Fruit fly (Drosophila melanogaster) whole organism: ENCODE data around the gene jub.

Source experiments
- CG8478 ChIP-seq: fragments of >200 bp; optimal IDR thresholded peaks from 2 replicates; lab custom pipeline; 2018; ENCODE audit warnings: inconsistent platforms
- Dll ChIP-seq: fragments of >200 bp; optimal IDR thresholded peaks from 2 replicates; lab custom pipeline; 2017
- EcR ChIP-seq, 2 experiments: fragments of >200 bp; optimal IDR thresholded peaks; 2 replicates each; lab custom pipeline; 2017; ENCODE audit warnings: missing biosample characterization in 2 of 2, missing genetic modification characterization in 2 of 2, missing genetic modification reagents in 2 of 2
- pan ChIP-seq: fragments of >200 bp; optimal IDR thresholded peaks from 2 replicates; lab custom pipeline; 2017
- psq ChIP-seq: fragments of >200 bp; optimal IDR thresholded peaks from 2 replicates; lab custom pipeline; 2017
- usp ChIP-seq: fragments of >200 bp; optimal IDR thresholded peaks from 2 replicates; lab custom pipeline; 2017; ENCODE audit warnings: missing biosample characterization, missing genetic modification characterization, mixed read lengths

jub gene

dm6 chrX:13820310-13821038, 9.6 kb downstream of the jub start:
- TF ChIP-seq CG8478 (lab: Kevin White, UChicago) (no peak), EcR (GFP tag; optimal IDR thresholded peaks at IDR 0.05; lab: Kevin White, UChicago) (no peak), usp (GFP tag; lab: Kevin White, UChicago) (no peak), Dll (lab: Kevin White, UChicago) (no peak), psq (no peak), pan (lab: Kevin White, UChicago) (no peak)

dm6 chrX:13819682-13820081, 10.4 kb downstream of the jub start:
- no peak for TF ChIP-seq Dll (lab: Kevin White, UChicago)

DNA sequence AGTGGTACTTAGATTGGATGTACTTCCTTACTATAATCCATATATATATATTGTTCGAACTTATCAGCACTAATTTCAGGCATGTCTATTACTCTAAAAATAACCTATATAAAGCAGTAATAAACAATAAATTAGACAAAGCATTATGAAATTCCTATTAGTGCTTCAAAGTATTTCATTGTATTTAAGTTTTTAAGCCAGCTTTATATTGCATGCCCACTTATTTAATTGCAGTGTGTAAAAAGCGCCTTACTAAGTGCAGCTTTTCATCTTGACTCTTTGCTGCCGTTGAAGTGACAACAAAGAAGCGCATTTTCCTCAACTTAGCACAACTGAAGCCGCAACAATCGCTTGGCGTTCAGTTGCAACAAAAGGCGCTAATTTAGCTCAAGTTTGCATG, 11.3 kb downstream of the jub start:
- TF ChIP-seq psq (no peak), EcR (GFP tag; optimal IDR thresholded peaks at IDR 0.05; lab: Kevin White, UChicago) (no peak), CG8478 (lab: Kevin White, UChicago) (no peak), pan (lab: Kevin White, UChicago) (no peak), Dll (lab: Kevin White, UChicago) (no peak), usp (GFP tag; lab: Kevin White, UChicago) (no peak)

dm6 chrX:13818172-13818472, 12.0 kb downstream of the jub start:
- TF ChIP-seq Dll (lab: Kevin White, UChicago): no peak
- no peak for TF ChIP-seq usp (GFP tag; lab: Kevin White, UChicago)
- TF ChIP-seq EcR (GFP tag; optimal IDR thresholded peaks at IDR 0.05; lab: Kevin White, UChicago): no peak
- TF ChIP-seq CG8478 (lab: Kevin White, UChicago): no peak
- no peak for TF ChIP-seq psq
- TF ChIP-seq pan (lab: Kevin White, UChicago): no peak

DNA sequence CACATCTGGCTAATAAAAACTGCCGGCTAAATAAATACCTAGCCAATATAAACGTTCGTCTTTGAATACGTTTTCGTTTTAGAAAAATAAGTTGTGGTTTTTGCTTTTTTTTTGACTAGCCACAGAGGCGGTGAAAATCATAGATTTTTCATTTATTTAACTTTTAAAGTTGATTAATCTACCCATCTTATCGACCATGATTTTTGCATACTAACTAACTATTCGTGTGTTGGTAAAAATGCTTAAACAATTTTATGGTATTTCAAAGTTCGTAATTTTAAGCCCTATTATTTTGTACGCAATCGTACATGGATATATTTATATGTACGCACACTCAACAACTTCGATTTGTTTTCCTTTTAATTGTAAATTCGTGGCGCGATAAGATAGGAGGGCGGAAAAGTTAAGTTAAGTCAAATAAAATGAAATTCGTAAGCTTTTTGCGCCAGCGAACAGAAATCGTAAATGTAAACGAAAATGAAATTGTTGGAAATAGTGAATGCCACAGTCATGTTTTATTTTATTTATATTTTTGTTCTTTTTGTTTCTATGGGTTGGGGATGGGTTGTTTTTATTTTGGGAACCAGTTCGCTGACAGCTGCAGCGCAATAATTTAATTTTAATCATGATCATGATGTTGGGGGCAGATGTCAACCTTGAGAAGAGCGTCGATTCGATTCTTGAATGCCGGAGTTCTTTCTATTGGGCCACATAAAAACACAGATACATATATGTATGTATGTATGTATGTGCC, 12.5 kb downstream of the jub start:
- no peak for TF ChIP-seq EcR (GFP tag; optimal IDR thresholded peaks at IDR 0.05; lab: Kevin White, UChicago)
- no peak for TF ChIP-seq Dll (lab: Kevin White, UChicago)
- TF ChIP-seq pan (lab: Kevin White, UChicago): no peak

DNA sequence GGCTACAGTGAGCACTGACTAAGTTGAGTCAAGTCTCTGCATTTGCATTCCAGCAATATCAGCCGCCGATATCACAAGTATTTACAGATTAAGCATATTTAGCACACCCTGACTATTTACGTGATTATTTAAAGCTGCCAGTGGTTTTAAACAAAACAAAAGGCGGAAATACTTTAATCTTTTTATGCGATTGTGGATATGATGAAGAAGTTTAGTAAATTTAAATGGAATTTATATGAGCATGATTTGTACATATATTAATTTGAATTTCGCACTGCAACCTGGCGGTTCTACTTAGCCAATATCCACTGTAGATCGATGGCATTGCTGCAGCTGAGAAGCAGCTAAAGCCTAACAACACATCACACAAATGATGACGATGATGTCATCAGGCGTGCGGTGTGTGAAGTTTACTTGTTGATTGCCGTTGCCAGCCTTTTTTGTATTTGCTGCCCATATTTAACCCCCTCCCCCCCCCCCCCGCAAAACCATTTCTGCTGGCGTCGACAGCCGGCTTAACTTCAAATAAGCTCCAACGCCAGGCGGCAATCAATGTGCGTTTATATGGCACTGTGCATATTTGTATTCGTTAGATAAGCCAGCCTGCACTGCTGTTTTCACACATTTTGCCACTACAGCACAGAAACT, 14.5 kb downstream of the jub start:
- TF ChIP-seq Dll (lab: Kevin White, UChicago) (no peak), psq (no peak), EcR (GFP tag; optimal IDR thresholded peaks at IDR 0.05; lab: Kevin White, UChicago) (no peak), pan (lab: Kevin White, UChicago) (no peak), CG8478 (lab: Kevin White, UChicago) (no peak), usp (GFP tag; lab: Kevin White, UChicago) (no peak)

- TF ChIP-seq EcR (GFP tag; optimal IDR thresholded peaks at IDR 0.05; lab: Kevin White, UChicago): no peak
- no peak for TF ChIP-seq CG8478 (lab: Kevin White, UChicago)
- no peak for TF ChIP-seq Dll (lab: Kevin White, UChicago)
- no peak for TF ChIP-seq psq
These were observed 16.1 kb downstream of the jub start for dm6 chrX:13814058-13814457.

DNA sequence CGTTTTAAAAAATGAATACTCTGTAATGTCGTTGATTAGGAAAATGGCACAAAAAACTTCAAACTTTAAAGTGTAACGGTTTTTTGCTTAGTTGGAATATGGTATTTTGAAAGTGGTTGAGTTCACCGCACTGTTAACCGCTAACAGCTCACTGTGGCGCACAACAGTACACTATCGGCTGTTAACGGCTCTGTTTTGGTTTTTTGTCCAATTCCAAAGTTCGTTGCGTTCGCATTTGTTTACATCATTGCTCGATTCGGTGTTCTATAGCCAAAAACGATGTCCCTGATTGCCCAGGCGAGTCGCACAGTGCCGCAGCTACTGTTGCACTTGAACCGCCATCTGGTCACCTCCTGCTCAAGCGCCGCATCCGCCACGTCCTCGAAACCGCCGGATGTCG, 18.6 kb downstream of the jub start, which contains the start of gene CG11095:
Gene CG11095, plus strand, starts transcription at position 205 of the 400 bp plus-strand sequence.
- TF ChIP-seq CG8478 (lab: Kevin White, UChicago): no peak
- TF ChIP-seq EcR (GFP tag; optimal IDR thresholded peaks at IDR 0.05; lab: Kevin White, UChicago): no peak
- TF ChIP-seq usp (GFP tag; lab: Kevin White, UChicago): no peak
- no peak for TF ChIP-seq psq
- TF ChIP-seq Dll (lab: Kevin White, UChicago): no peak
- TF ChIP-seq pan (lab: Kevin White, UChicago): no peak

DNA sequence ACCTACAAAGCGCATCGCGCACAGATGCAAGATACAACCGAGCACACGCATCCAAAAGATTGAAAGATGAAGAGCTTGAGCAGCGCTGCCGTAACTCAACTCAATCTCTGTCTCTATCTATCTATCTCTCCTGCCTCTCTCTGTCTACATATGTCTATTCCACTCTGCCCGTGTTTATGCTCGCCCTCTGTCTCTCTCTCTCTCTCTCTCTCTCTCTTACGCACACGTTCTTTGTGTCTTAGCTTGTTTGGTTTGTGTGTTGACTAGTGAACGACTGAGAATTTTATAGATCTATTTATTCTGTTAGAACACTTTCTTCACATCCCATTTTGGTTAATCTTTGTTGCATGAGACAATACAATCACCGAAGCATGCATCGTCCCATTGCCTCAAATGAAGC, 24.6 kb downstream of the jub start:
- TF ChIP-seq pan (lab: Kevin White, UChicago): no peak
- no peak for TF ChIP-seq EcR (GFP tag; optimal IDR thresholded peaks at IDR 0.05; lab: Kevin White, UChicago)
- TF ChIP-seq psq: no peak
- TF ChIP-seq CG8478 (lab: Kevin White, UChicago): no peak
- TF ChIP-seq Dll (lab: Kevin White, UChicago): no peak
- TF ChIP-seq usp (GFP tag; lab: Kevin White, UChicago): no peak

- TF ChIP-seq usp (GFP tag; lab: Kevin White, UChicago) (no peak), Dll (lab: Kevin White, UChicago) (no peak), CG8478 (lab: Kevin White, UChicago) (no peak), pan (lab: Kevin White, UChicago) (no peak), EcR (GFP tag; optimal IDR thresholded peaks at IDR 0.05; lab: Kevin White, UChicago) (no peak), psq (no peak)
These were observed 25.7 kb downstream of the jub start for dm6 chrX:13804398-13804797.

- TF ChIP-seq EcR (GFP tag; optimal IDR thresholded peaks at IDR 0.05; lab: Kevin White, UChicago) (no peak), psq (no peak), usp (GFP tag; lab: Kevin White, UChicago) (no peak), Dll (lab: Kevin White, UChicago) (no peak), CG8478 (lab: Kevin White, UChicago) (no peak), pan (lab: Kevin White, UChicago) (no peak)
These were observed 29.4 kb downstream of the jub start for dm6 chrX:13800680-13801079.

DNA sequence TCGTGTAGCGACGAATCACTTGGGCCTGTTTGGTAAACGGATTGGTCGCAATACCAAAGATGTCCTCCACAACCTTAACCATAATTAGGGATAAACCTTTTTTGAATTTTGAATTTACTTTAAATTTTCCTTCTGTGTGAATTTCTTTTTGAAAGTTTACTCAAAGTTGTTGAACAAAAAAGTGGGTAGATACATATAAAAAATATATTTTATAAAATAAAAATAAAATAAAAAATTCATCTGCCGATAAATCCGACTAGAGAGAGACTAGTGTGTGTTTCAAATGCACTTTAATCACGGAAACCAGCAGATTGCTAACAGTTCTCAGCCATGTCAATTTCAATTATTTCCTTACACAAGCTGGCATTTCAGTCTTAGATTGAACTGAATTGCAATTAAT, 32.6 kb downstream of the jub start, which contains the start of gene CG10996:
Gene CG10996, minus strand, starts transcription at position 101 of the 400 bp plus-strand sequence.
- TF ChIP-seq Dll (lab: Kevin White, UChicago) (no peak), psq (no peak), usp (GFP tag; lab: Kevin White, UChicago) (no peak), EcR (GFP tag; optimal IDR thresholded peaks at IDR 0.05; lab: Kevin White, UChicago) (no peak), CG8478 (lab: Kevin White, UChicago) (no peak), pan (lab: Kevin White, UChicago) (no peak)
